Fruit fly (Drosophila melanogaster): ENCODE data around the gene Sec3.

The Sec3 gene

dm6 chr3L:17433555-17433954 lies 8.5 kb upstream of the Sec3 start, which contains the start of the genes Coq4 and CG32176:
Gene Coq4 (minus strand): TSS chr3L:17433621.
Gene CG32176 (plus strand): TSS chr3L:17433868.
- TF ChIP-seq CG8478 (optimal IDR thresholded peaks at IDR 0.05) (no peak), CTCF (optimal IDR thresholded peaks at IDR 0.05) (no peak)

dm6 chr3L:17432947-17433346 lies 7.9 kb upstream of the Sec3 start, which contains the start of gene frc:
Gene frc (minus strand): TSS chr3L:17433190.
- TF ChIP-seq CG8478 (optimal IDR thresholded peaks at IDR 0.05), result no peak
- no peak for TF ChIP-seq CTCF (optimal IDR thresholded peaks at IDR 0.05)

dm6 chr3L:17430957-17431585 lies 6.1 kb upstream of the Sec3 start:
- TF ChIP-seq CTCF (optimal IDR thresholded peaks at IDR 0.05) (no peak), CG8478 (optimal IDR thresholded peaks at IDR 0.05) (no peak)

- no peak for TF ChIP-seq CG8478 (optimal IDR thresholded peaks at IDR 0.05)
- TF ChIP-seq CTCF (optimal IDR thresholded peaks at IDR 0.05), result no peak
Measured at dm6 chr3L:17430390-17430789, 5.4 kb upstream of the Sec3 start.

- TF ChIP-seq CTCF (optimal IDR thresholded peaks at IDR 0.05) (no peak), CG8478 (optimal IDR thresholded peaks at IDR 0.05) (no peak)
Measured at dm6 chr3L:17428779-17429178, 3.8 kb upstream of the Sec3 start, which contains the start of gene Gorab. Gene Gorab (minus strand): TSS chr3L:17428836.

dm6 chr3L:17427013-17427412 lies 2.0 kb upstream of the Sec3 start, which contains the start of gene Polr3G:
Gene Polr3G (minus strand): TSS chr3L:17427130.
- TF ChIP-seq CG8478 (optimal IDR thresholded peaks at IDR 0.05), result no peak

- TF ChIP-seq CTCF (optimal IDR thresholded peaks at IDR 0.05) (no peak), CG8478 (optimal IDR thresholded peaks at IDR 0.05) (no peak)
Measured at dm6 chr3L:17421319-17421718, 3.7 kb downstream of the Sec3 start, which contains the start of gene blot. Gene blot (minus strand): TSS chr3L:17421514.

dm6 chr3L:17420610-17421194 lies 4.3 kb downstream of the Sec3 start:
- TF ChIP-seq CTCF (optimal IDR thresholded peaks at IDR 0.05), result no peak
- TF ChIP-seq CG8478 (optimal IDR thresholded peaks at IDR 0.05), result no peak

- TF ChIP-seq CG8478 (optimal IDR thresholded peaks at IDR 0.05), result no peak
- no peak for TF ChIP-seq CTCF (optimal IDR thresholded peaks at IDR 0.05)
Measured at dm6 chr3L:17419103-17419741, 5.8 kb downstream of the Sec3 start.

- TF ChIP-seq CG8478 (optimal IDR thresholded peaks at IDR 0.05), result no peak
- TF ChIP-seq CTCF (optimal IDR thresholded peaks at IDR 0.05), result no peak
Measured at dm6 chr3L:17415967-17416749, 8.9 kb downstream of the Sec3 start.

- TF ChIP-seq CTCF (optimal IDR thresholded peaks at IDR 0.05), result no peak
- no peak for TF ChIP-seq CG8478 (optimal IDR thresholded peaks at IDR 0.05)
Measured at dm6 chr3L:17412146-17412545, 12.9 kb downstream of the Sec3 start.

dm6 chr3L:17411273-17411672 lies 13.7 kb downstream of the Sec3 start:
- TF ChIP-seq CG8478 (optimal IDR thresholded peaks at IDR 0.05) (no peak), CTCF (optimal IDR thresholded peaks at IDR 0.05) (no peak)

dm6 chr3L:17407480-17408093 lies 17.4 kb downstream of the Sec3 start:
- no peak for TF ChIP-seq CG8478 (optimal IDR thresholded peaks at IDR 0.05)
- no peak for TF ChIP-seq CTCF (optimal IDR thresholded peaks at IDR 0.05)

- TF ChIP-seq CG8478 (optimal IDR thresholded peaks at IDR 0.05) (no peak), CTCF (optimal IDR thresholded peaks at IDR 0.05) (peak in 1 of 2 experiments; percentile 35)
Measured at dm6 chr3L:17407073-17407472, 17.9 kb downstream of the Sec3 start.

dm6 chr3L:17404646-17405045 lies 20.4 kb downstream of the Sec3 start:
- no peak for TF ChIP-seq CG8478 (optimal IDR thresholded peaks at IDR 0.05)
- no peak for TF ChIP-seq CTCF (optimal IDR thresholded peaks at IDR 0.05)
